Worm (Caenorhabditis elegans): ENCODE results near the gene dnj-5.

- no peak for TF ChIP-seq him-1 (tag; optimal IDR thresholded peaks at IDR 0.05)
- peak; percentile 61 for TF ChIP-seq W03F9.2 (tag; optimal IDR thresholded peaks at IDR 0.05)
- no peak for TF ChIP-seq dao-5 (tag; optimal IDR thresholded peaks at IDR 0.05)
Measured at ce11 chrII:6847917-6848379, 10.2 kb downstream of the dnj-5 start, which contains the start of gene tbc-6.
